Fruit fly (Drosophila melanogaster): ENCODE data around the gene sloth1.
A peak's percentile ranks its signal among the peaks of the same experiment; 100 is the strongest.

Gene sloth1

DNA sequence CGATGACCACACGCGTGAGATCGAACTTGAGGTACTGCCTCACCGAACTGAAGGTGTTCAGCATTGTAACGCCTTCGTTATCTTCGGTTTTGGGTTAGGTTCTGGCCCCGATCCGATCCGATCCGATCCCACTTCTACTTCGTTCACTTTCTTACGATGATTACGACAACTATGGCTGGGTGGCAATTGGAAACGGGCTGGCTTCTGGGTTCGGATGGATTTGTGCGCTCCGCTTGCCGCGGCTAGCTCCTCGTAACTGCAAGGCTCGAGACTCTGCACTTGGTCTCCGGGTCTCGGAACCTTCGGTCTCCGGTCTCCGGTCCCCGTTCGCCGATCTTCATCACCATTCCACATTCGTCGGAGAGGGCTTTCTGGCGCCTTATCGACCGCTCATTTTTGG is 17.8 kb upstream of the sloth1 start, which contains the start of gene Inx7:
Gene Inx7 (minus strand): TSS at position 263 of the 400 bp plus-strand sequence.
- TF ChIP-seq cic (GFP tag; optimal IDR thresholded peaks at IDR 0.05) (no peak), Hr96 (GFP tag; optimal IDR thresholded peaks at IDR 0.05) (no peak), CG1620 (GFP tag; optimal IDR thresholded peaks at IDR 0.05) (no peak), bab1 (GFP tag; optimal IDR thresholded peaks at IDR 0.05) (no peak), ovo (GFP tag; optimal IDR thresholded peaks at IDR 0.05) (no peak), CG12768 (GFP tag; optimal IDR thresholded peaks at IDR 0.05) (no peak), cnc (optimal IDR thresholded peaks at IDR 0.05) (no peak), kay (GFP tag; ENCODE audit: borderline replicate concordance) (no peak), CG7101 (tag; optimal IDR thresholded peaks at IDR 0.05) (no peak), Crg-1 (GFP tag; optimal IDR thresholded peaks at IDR 0.05) (no peak), tj (GFP tag; optimal IDR thresholded peaks at IDR 0.05) (no peak), CG33017 (tag; optimal IDR thresholded peaks at IDR 0.05) (no peak)

DNA sequence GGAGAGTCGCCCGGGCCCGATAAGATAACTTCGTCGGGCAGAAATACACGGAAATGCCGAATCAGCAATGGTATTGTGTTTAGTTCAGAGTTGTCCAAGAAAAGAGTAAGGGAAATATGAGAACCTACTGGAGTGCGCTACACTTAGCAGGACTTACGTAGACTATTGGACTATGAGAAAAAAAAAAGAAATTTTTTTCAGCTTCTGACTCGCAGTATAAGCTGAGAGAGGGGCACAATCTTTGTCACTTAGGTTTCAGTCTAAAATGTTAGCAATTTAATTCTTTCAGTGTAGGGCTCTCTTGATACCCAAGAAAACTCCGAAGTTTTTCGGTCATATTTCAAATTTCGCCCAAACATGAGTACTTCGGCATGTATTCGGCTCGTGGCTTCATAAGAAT is 17.4 kb upstream of the sloth1 start:
- TF ChIP-seq CG12768 (GFP tag; optimal IDR thresholded peaks at IDR 0.05) (no peak), CG33017 (tag; optimal IDR thresholded peaks at IDR 0.05) (no peak), ovo (GFP tag; optimal IDR thresholded peaks at IDR 0.05) (peak; percentile 23), CG5204 (GFP tag; optimal IDR thresholded peaks at IDR 0.05) (peak; percentile 32), CG11617 (GFP tag; optimal IDR thresholded peaks at IDR 0.05) (peak; percentile 78), tj (GFP tag; optimal IDR thresholded peaks at IDR 0.05) (peak; percentile 95), CG7101 (tag; optimal IDR thresholded peaks at IDR 0.05) (peak; percentile 92), CG1620 (GFP tag; optimal IDR thresholded peaks at IDR 0.05) (peak; percentile 83), CG7045 (GFP tag; optimal IDR thresholded peaks at IDR 0.05) (peak; percentile 11), Crg-1 (GFP tag; optimal IDR thresholded peaks at IDR 0.05) (peak; percentile 54), pad (GFP tag; optimal IDR thresholded peaks at IDR 0.05) (peak; percentile 78), cic (GFP tag; optimal IDR thresholded peaks at IDR 0.05) (no peak), Hr96 (GFP tag; optimal IDR thresholded peaks at IDR 0.05) (peak; percentile 85), toe (GFP tag; optimal IDR thresholded peaks at IDR 0.05) (no peak), bab1 (GFP tag; optimal IDR thresholded peaks at IDR 0.05) (peak; percentile 89), Mnt (GFP tag; optimal IDR thresholded peaks at IDR 0.05) (peak; percentile 81), CG14711 (tag; optimal IDR thresholded peaks at IDR 0.05) (peak; percentile 84)

DNA sequence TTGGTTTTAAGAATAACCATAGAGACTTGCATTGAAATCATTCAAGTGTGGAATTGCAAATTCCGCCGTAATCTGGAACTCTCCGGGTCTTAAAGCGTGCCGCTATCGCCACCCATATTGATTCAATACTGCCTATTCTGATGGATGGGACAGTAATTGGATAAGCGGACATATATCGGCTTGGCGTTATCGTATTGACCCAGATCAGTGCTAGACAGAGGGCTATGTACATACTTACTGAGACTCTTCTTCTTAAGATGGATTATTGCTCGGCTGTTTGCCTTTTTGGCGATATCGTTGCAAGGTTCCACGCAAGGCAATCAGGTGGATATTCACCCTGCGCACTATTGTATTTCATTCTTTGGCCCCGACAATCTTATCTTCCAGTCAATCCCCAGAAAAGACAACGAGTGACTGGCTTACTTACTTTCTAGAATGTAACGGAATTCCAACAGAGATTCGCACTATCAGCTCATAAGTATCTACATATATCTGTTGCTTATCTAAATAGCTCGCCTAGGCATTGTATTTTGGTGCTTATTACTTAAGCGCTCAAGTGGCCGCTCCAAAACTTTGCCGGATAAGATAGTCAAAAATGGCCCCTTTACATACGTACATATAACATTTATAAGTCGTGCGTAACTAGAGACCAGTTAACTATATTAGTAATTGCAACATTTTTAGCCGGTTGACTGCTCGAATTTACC is 16.5 kb upstream of the sloth1 start:
- TF ChIP-seq CG7101 (tag; optimal IDR thresholded peaks at IDR 0.05) (peak; percentile 8), CG14711 (tag; optimal IDR thresholded peaks at IDR 0.05) (no peak), CG1620 (GFP tag; optimal IDR thresholded peaks at IDR 0.05) (no peak), CG7045 (GFP tag; optimal IDR thresholded peaks at IDR 0.05) (no peak), CG5204 (GFP tag; optimal IDR thresholded peaks at IDR 0.05) (no peak), kay (GFP tag; ENCODE audit: borderline replicate concordance) (peak; percentile 54), Mnt (GFP tag; optimal IDR thresholded peaks at IDR 0.05) (peak; percentile 6), Crg-1 (GFP tag; optimal IDR thresholded peaks at IDR 0.05) (peak; percentile 29)

DNA sequence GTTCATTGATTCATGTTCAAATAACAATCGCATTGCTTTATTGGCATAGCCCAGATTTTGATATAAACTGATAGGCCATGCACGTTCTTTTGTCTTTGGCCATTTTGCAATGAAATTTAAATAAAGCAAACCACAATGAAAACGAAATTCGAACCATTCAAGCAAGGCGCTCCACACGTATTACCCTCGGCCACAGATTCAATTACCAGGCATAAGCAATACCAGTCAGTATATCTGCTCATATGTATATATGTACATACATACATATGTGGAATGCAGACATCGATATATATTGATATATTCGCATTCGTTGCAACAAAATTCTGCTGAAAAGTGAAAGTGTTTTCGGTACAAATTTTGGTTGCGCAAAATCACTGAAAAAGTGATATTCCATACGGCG is 15.9 kb upstream of the sloth1 start:
- peak; percentile 97 for TF ChIP-seq tj (GFP tag; optimal IDR thresholded peaks at IDR 0.05)
- no peak for TF ChIP-seq Mnt (GFP tag; optimal IDR thresholded peaks at IDR 0.05)

DNA sequence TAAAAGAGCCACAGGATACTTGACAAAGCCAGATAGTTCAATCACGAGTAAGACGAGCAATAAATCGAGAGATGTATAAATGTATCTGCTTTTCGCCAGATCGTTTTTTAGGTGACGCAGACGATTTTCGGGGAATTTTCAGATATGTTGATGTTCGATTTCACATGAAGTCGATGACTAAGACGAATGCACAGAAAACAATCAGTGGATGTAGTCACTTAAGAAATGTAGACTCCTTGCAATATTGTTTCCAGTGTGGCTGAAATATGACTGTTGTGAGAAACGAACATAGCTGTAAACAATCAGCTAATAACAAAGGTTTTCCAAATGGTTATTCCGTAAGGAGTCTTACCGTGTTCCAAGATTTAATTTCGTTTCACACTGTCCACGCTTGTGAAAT is 15.0 kb upstream of the sloth1 start:
- TF ChIP-seq Mnt (GFP tag; optimal IDR thresholded peaks at IDR 0.05) (no peak), Clk (GFP tag; optimal IDR thresholded peaks at IDR 0.05) (no peak), kay (GFP tag; ENCODE audit: borderline replicate concordance) (no peak), CG12768 (GFP tag; optimal IDR thresholded peaks at IDR 0.05) (no peak), CG14711 (tag; optimal IDR thresholded peaks at IDR 0.05) (no peak), ovo (GFP tag; optimal IDR thresholded peaks at IDR 0.05) (no peak), toe (GFP tag; optimal IDR thresholded peaks at IDR 0.05) (no peak), CG33017 (tag; optimal IDR thresholded peaks at IDR 0.05) (no peak), CG11617 (GFP tag; optimal IDR thresholded peaks at IDR 0.05) (no peak), tj (GFP tag; optimal IDR thresholded peaks at IDR 0.05) (no peak), Hr96 (GFP tag; optimal IDR thresholded peaks at IDR 0.05) (no peak), bab1 (GFP tag; optimal IDR thresholded peaks at IDR 0.05) (no peak), CG7045 (GFP tag; optimal IDR thresholded peaks at IDR 0.05) (no peak)

DNA sequence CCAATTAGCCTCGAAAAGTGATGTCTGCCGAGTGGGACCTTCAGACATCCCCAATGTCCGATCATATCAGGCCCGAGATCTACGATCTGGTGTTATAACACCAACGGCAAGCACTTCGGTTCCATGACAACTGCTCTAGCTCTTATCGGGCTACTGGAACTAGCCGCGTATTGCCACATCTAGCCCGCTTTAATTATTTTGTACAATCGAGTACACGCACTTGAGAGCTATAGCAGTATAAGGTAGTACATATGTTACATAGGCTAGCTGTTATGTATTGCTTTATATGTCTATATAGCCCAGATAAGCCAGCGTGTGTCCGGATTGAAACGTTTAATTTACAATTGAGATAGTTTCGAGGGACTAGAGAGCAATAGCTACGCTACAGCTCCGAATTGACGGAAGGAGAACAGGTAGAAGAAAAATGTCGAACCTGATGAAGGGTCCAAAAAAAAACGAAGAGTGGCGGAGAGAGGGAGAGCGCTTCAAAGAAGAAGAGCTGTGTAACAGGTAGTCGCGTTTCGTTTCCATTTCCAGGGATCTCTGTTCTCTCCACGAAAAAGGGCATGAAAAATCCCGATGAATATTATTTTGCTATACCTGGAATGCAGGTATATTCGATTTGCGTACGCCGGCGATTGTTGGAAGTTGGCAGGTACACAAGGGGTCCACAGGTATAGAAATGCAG is 14.0 kb upstream of the sloth1 start:
- TF ChIP-seq CG7101 (tag; optimal IDR thresholded peaks at IDR 0.05) (no peak), CG5204 (GFP tag; optimal IDR thresholded peaks at IDR 0.05) (no peak), ovo (GFP tag; optimal IDR thresholded peaks at IDR 0.05) (no peak), CG11617 (GFP tag; optimal IDR thresholded peaks at IDR 0.05) (no peak), tj (GFP tag; optimal IDR thresholded peaks at IDR 0.05) (no peak), cic (GFP tag; optimal IDR thresholded peaks at IDR 0.05) (no peak), CG1620 (GFP tag; optimal IDR thresholded peaks at IDR 0.05) (no peak), kay (GFP tag; ENCODE audit: borderline replicate concordance) (no peak), Clk (GFP tag; optimal IDR thresholded peaks at IDR 0.05) (no peak), CG7045 (GFP tag; optimal IDR thresholded peaks at IDR 0.05) (no peak), CG33017 (tag; optimal IDR thresholded peaks at IDR 0.05) (no peak), pad (GFP tag; optimal IDR thresholded peaks at IDR 0.05) (no peak)

Measured in whole organism, adult.